Worm (Caenorhabditis elegans): Measurements from ENCODE around the gene D1079.1.

D1079.1 gene

DNA sequence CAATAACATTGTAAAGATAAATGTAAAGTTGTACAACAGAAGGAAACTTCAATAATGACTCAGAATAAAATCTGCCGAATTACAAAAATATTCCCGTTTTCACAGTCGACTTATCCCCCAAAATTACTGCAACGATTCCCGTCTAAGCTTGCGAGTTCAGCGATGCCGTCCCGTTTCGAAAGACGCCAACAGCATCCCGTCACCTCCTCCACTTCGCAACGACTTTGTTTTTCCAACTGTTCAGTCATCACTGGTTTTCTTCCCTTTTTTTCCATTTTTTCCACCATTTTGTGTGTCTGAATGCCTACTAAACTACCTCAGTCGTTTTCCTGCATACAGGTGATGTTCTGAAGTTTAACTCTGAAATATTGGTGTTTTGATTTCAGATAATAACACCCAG, 37.7 kb downstream of the D1079.1 start, which contains the start of gene F15A8.1:
F15A8.1 (plus strand) TSS at position 301 of the 400 bp plus-strand sequence.
- TF ChIP-seq hlh-6 (tag; optimal IDR thresholded peaks at IDR 0.05) = no peak
- no peak for TF ChIP-seq ceh-9 (tag; optimal IDR thresholded peaks at IDR 0.05)
- TF ChIP-seq ceh-34 (tag; optimal IDR thresholded peaks at IDR 0.05) = no peak
- no peak for TF ChIP-seq fkh-6 (tag; optimal IDR thresholded peaks at IDR 0.05)
- no peak for TF ChIP-seq ahr-1 (tag; optimal IDR thresholded peaks at IDR 0.05)
- no peak for TF ChIP-seq ceh-6 (GFP tag; optimal IDR thresholded peaks at IDR 0.05)
- no peak for TF ChIP-seq unc-86 (tag; optimal IDR thresholded peaks at IDR 0.05)
- TF ChIP-seq ref-2 (tag; optimal IDR thresholded peaks at IDR 0.05) = no peak
- no peak for TF ChIP-seq ceh-31 (tag; optimal IDR thresholded peaks at IDR 0.05)
- no peak for TF ChIP-seq ceh-2 (tag; optimal IDR thresholded peaks at IDR 0.05)
- no peak for TF ChIP-seq hlh-8 (tag; optimal IDR thresholded peaks at IDR 0.05)
- TF ChIP-seq ztf-16 (tag; optimal IDR thresholded peaks at IDR 0.05) = no peak
- no peak for TF ChIP-seq sox-2 (GFP tag; IDR thresholded peaks at IDR 0.05)
- TF ChIP-seq pax-1 (tag; optimal IDR thresholded peaks at IDR 0.05) = no peak
- no peak for TF ChIP-seq pros-1 (tag; optimal IDR thresholded peaks at IDR 0.05)
- TF ChIP-seq pha-2 (tag; optimal IDR thresholded peaks at IDR 0.05) = no peak
- no peak for TF ChIP-seq dmd-4 (tag; optimal IDR thresholded peaks at IDR 0.05; ENCODE audit: borderline replicate concordance)
- TF ChIP-seq dve-1 (tag; optimal IDR thresholded peaks at IDR 0.05) = no peak
- TF ChIP-seq nhr-232 (tag; optimal IDR thresholded peaks at IDR 0.05) = no peak

DNA sequence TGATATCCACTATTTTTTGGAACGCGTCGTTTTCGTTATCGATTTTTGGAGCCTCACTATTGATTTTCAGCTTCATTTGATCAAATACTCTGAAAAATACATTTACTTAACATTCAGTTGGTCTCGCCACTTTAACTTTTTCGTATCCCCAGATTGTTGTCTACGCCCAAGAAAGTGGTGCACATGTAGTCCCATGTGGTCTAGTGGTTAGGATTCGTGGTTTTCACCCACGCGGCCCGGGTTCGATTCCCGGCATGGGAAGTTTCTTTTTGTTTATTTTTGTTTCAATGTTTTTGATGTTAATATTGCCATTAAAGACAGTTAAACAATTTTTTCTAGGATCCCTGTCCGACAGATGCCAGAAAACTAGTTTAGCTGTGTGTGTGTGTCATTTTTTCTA, 41.1 kb downstream of the D1079.1 start:
- peak; percentile 50 for TF ChIP-seq lin-11 (tag; optimal IDR thresholded peaks at IDR 0.05)
- TF ChIP-seq nhr-11 (tag; optimal IDR thresholded peaks at IDR 0.05) = no peak
- peak; percentile 55 for TF ChIP-seq K02D7.2 (tag; optimal IDR thresholded peaks at IDR 0.05)
- peak; percentile 25 for TF ChIP-seq ceh-14 (tag; optimal IDR thresholded peaks at IDR 0.05)
- peak; percentile 40 for TF ChIP-seq hlh-30 (tag; optimal IDR thresholded peaks at IDR 0.05; ENCODE audit: insufficient read depth)
- peak; percentile 44 for TF ChIP-seq ceh-34 (tag; optimal IDR thresholded peaks at IDR 0.05)
- peak; percentile 30 for TF ChIP-seq ceh-2 (tag; optimal IDR thresholded peaks at IDR 0.05)
- TF ChIP-seq unc-55 (GFP tag; optimal IDR thresholded peaks at IDR 0.05) = no peak
- peak; percentile 32 for TF ChIP-seq ahr-1 (tag; optimal IDR thresholded peaks at IDR 0.05)
- TF ChIP-seq T23F11.4 (GFP tag; optimal IDR thresholded peaks at IDR 0.05) = peak; percentile 48
- TF ChIP-seq pha-2 (tag; optimal IDR thresholded peaks at IDR 0.05) = no peak
- TF ChIP-seq ceh-45 (GFP tag; IDR thresholded peaks at IDR 0.05) = peak; percentile 62
- peak; percentile 69 for TF ChIP-seq C38D4.7 (GFP tag; optimal IDR thresholded peaks at IDR 0.05)
- TF ChIP-seq ceh-48 (tag; optimal IDR thresholded peaks at IDR 0.05) = peak; percentile 51
- no peak for TF ChIP-seq dmd-4 (tag; optimal IDR thresholded peaks at IDR 0.05; ENCODE audit: borderline replicate concordance)
- TF ChIP-seq unc-3 (GFP tag; conservative IDR thresholded peaks at IDR 0.05) = peak; percentile 84; the same call in 1 of the 2 replicates
- TF ChIP-seq unc-3 (tag; optimal IDR thresholded peaks at IDR 0.05) = peak; percentile 58
- TF ChIP-seq fkh-6 (tag; optimal IDR thresholded peaks at IDR 0.05) = peak; percentile 49
- TF ChIP-seq hlh-8 (tag; optimal IDR thresholded peaks at IDR 0.05) = peak; percentile 55
- TF ChIP-seq ceh-6 (GFP tag; optimal IDR thresholded peaks at IDR 0.05) = peak; percentile 72
- TF ChIP-seq elt-2 (tag; optimal IDR thresholded peaks at IDR 0.05) = peak; percentile 61
- TF ChIP-seq gmeb-2 (tag; optimal IDR thresholded peaks at IDR 0.05) = peak; percentile 74
- peak; percentile 36 for TF ChIP-seq rnt-1 (tag; optimal IDR thresholded peaks at IDR 0.05)
- TF ChIP-seq mec-3 (tag; optimal IDR thresholded peaks at IDR 0.05; ENCODE audit: borderline replicate concordance) = no peak
- peak; percentile 62 for TF ChIP-seq ztf-16 (tag; optimal IDR thresholded peaks at IDR 0.05)
- TF ChIP-seq sox-2 (GFP tag; IDR thresholded peaks at IDR 0.05) = peak; percentile 81
- no peak for TF ChIP-seq ceh-30 (tag; optimal IDR thresholded peaks at IDR 0.05)
- peak; percentile 28 for TF ChIP-seq npax-4 (tag; optimal IDR thresholded peaks at IDR 0.05)
- TF ChIP-seq Y22D7AL.16 (tag; optimal IDR thresholded peaks at IDR 0.05) = peak; percentile 59
- peak; percentile 39 for TF ChIP-seq fax-1 (tag; optimal IDR thresholded peaks at IDR 0.05)
- peak; percentile 66 for TF ChIP-seq unc-86 (tag; optimal IDR thresholded peaks at IDR 0.05)
- peak; percentile 79 for TF ChIP-seq sdc-2 (tag; optimal IDR thresholded peaks at IDR 0.05)
- peak; percentile 62 for TF ChIP-seq nhr-232 (tag; optimal IDR thresholded peaks at IDR 0.05)
- TF ChIP-seq sox-4 (tag; optimal IDR thresholded peaks at IDR 0.05) = peak; percentile 66
- TF ChIP-seq pax-1 (tag; optimal IDR thresholded peaks at IDR 0.05) = no peak
- TF ChIP-seq ceh-31 (tag; optimal IDR thresholded peaks at IDR 0.05) = peak; percentile 11
- peak; percentile 56 for TF ChIP-seq hlh-13 (GFP tag; optimal IDR thresholded peaks at IDR 0.05)
- peak; percentile 28 for TF ChIP-seq dve-1 (tag; optimal IDR thresholded peaks at IDR 0.05)
- TF ChIP-seq K09A11.1 (tag; optimal IDR thresholded peaks at IDR 0.05; ENCODE audit: insufficient read depth) = peak; percentile 57
- TF ChIP-seq ref-2 (tag; optimal IDR thresholded peaks at IDR 0.05) = peak; percentile 58
- TF ChIP-seq che-1 (tag; optimal IDR thresholded peaks at IDR 0.05) = peak; percentile 55
- TF ChIP-seq syd-9 (tag; optimal IDR thresholded peaks at IDR 0.05) = peak; percentile 70
- TF ChIP-seq C08G9.2 (tag; optimal IDR thresholded peaks at IDR 0.05) = peak; percentile 68
- TF ChIP-seq madf-2 (tag; optimal IDR thresholded peaks at IDR 0.05) = peak; percentile 67
- TF ChIP-seq elt-4 (tag; optimal IDR thresholded peaks at IDR 0.05) = no peak

Data from whole organism, late embryonic.